Fruit fly (Drosophila melanogaster): ENCODE results near the gene CG3108.

The CG3108 gene

dm6 chrX:5764001-5764892, 17.2 kb downstream of the CG3108 start, which contains the start of the genes MAPk-Ak2 and CG42699 (continued):
- peak; percentile 70 for TF ChIP-seq Kr (GFP tag; optimal IDR thresholded peaks at IDR 0.05)
- TF ChIP-seq CG12236 (GFP tag; optimal IDR thresholded peaks at IDR 0.05) = peak; percentile 75
- TF ChIP-seq Elba2 (GFP tag; optimal IDR thresholded peaks at IDR 0.05) = no peak
- TF ChIP-seq CG18476 (GFP tag; optimal IDR thresholded peaks at IDR 0.05) = peak; percentile 49
- peak; percentile 62 for TF ChIP-seq CG12155 (GFP tag; optimal IDR thresholded peaks at IDR 0.05)
- TF ChIP-seq chn (GFP tag; optimal IDR thresholded peaks at IDR 0.05) = peak; percentile 63
- TF ChIP-seq CG12744 (GFP tag; optimal IDR thresholded peaks at IDR 0.05) = peak; percentile 78
- TF ChIP-seq zen2 (GFP tag; IDR thresholded peaks at IDR 0.05; ENCODE audit: partially characterized antibody) = 0 out of 3 replicates have a peak, but pooled peaks have one; percentile 40
- peak; percentile 87 for TF ChIP-seq B-H2 (GFP tag; optimal IDR thresholded peaks at IDR 0.05)
- TF ChIP-seq Fer2 (tag; optimal IDR thresholded peaks at IDR 0.05) = peak; percentile 67
- peak; percentile 69 for TF ChIP-seq gsb-n (tag; optimal IDR thresholded peaks at IDR 0.05)
- peak; percentile 71 for TF ChIP-seq CG11723 (GFP tag; optimal IDR thresholded peaks at IDR 0.05)
- no peak for TF ChIP-seq Aef1 (GFP tag; IDR thresholded peaks at IDR 0.05)
- TF ChIP-seq Optix (GFP tag; IDR thresholded peaks at IDR 0.05) = no peak; the same call in 2 of the 3 replicates
- peak; percentile 75 for TF ChIP-seq CG12104 (GFP tag; optimal IDR thresholded peaks at IDR 0.05)
- TF ChIP-seq CG10543 (GFP tag; optimal IDR thresholded peaks at IDR 0.05) = peak; percentile 96
- no peak for TF ChIP-seq Oaz (GFP tag; IDR thresholded peaks at IDR 0.05)
- TF ChIP-seq BtbVII (GFP tag; optimal IDR thresholded peaks at IDR 0.05) = peak; percentile 83
- peak; percentile 55 for TF ChIP-seq dmrt11E (tag; optimal IDR thresholded peaks at IDR 0.05)
- peak; percentile 77 for TF ChIP-seq CG3995 (GFP tag; optimal IDR thresholded peaks at IDR 0.05)
- no peak for TF ChIP-seq Neu2 (GFP tag; optimal IDR thresholded peaks at IDR 0.05; ENCODE audit: borderline replicate concordance)
- peak; percentile 51; the same call in 1 of the 2 replicates for TF ChIP-seq slbo (GFP tag; IDR thresholded peaks at IDR 0.05)
- no peak for TF ChIP-seq Lpt (GFP tag; optimal IDR thresholded peaks at IDR 0.05)
- TF ChIP-seq CG2889 (GFP tag; IDR thresholded peaks at IDR 0.05) = no peak
- no peak for TF ChIP-seq CG7357 (GFP tag; IDR thresholded peaks at IDR 0.05)
- peak; percentile 4 for TF ChIP-seq CG17186 (GFP tag; optimal IDR thresholded peaks at IDR 0.05)
- TF ChIP-seq Hsf (GFP tag; optimal IDR thresholded peaks at IDR 0.05) = peak; percentile 25
- peak; percentile 66; the same call in 2 of the 3 replicates for TF ChIP-seq Opbp (GFP tag; IDR thresholded peaks at IDR 0.05; ENCODE audit: partially characterized antibody)
- TF ChIP-seq CrebB (tag; optimal IDR thresholded peaks at IDR 0.05) = peak; percentile 87
- peak; percentile 77 for TF ChIP-seq Atf6 (GFP tag; IDR thresholded peaks at IDR 0.05)
- TF ChIP-seq CG13424 (tag; optimal IDR thresholded peaks at IDR 0.05) = peak; percentile 71
- peak; percentile 62 for TF ChIP-seq cwo (GFP tag; optimal IDR thresholded peaks at IDR 0.05)
- peak; percentile 56; the same call in 2 of the 3 replicates for TF ChIP-seq knrl (GFP tag; IDR thresholded peaks at IDR 0.05; ENCODE audit: partially characterized antibody)
- peak; percentile 84 for TF ChIP-seq ash1 (GFP tag; optimal IDR thresholded peaks at IDR 0.05)
- no peak for TF ChIP-seq CG14050 (GFP tag; IDR thresholded peaks at IDR 0.05)
- peak; percentile 61; the same call in 2 of the 3 replicates for TF ChIP-seq mld (GFP tag; IDR thresholded peaks at IDR 0.05; ENCODE audit: partially characterized antibody)
- TF ChIP-seq Ets97D (GFP tag; optimal IDR thresholded peaks at IDR 0.05) = peak; percentile 58
- TF ChIP-seq CG17568 (GFP tag; optimal IDR thresholded peaks at IDR 0.05) = peak; percentile 91
- peak; percentile 65 for TF ChIP-seq CG1603 (tag; optimal IDR thresholded peaks at IDR 0.05)
- TF ChIP-seq psq (GFP tag; optimal IDR thresholded peaks at IDR 0.05) = peak; percentile 71
- TF ChIP-seq ap (GFP tag; IDR thresholded peaks at IDR 0.05) = peak; percentile 45; the same call in 1 of the 2 replicates
- no peak for TF ChIP-seq CG10147 (GFP tag; optimal IDR thresholded peaks at IDR 0.05)
- peak; percentile 36 for TF ChIP-seq Adf1 (GFP tag; IDR thresholded peaks at IDR 0.05)
- peak; percentile 52 for TF ChIP-seq CG8281 (tag; optimal IDR thresholded peaks at IDR 0.05)
- TF ChIP-seq CG18619 (GFP tag; optimal IDR thresholded peaks at IDR 0.05) = peak; percentile 85
- TF ChIP-seq CG9215 (GFP tag; IDR thresholded peaks at IDR 0.05) = no peak
- peak; percentile 87 for TF ChIP-seq CG33213 (GFP tag; optimal IDR thresholded peaks at IDR 0.05)
- TF ChIP-seq CG16779 (GFP tag; IDR thresholded peaks at IDR 0.05) = peak; percentile 36; the same call in 1 of the 2 replicates

Data from whole organism, embryonic.